Worm (Caenorhabditis elegans): Measurements from ENCODE around the gene ZK673.5.

The ZK673.5 gene

DNA sequence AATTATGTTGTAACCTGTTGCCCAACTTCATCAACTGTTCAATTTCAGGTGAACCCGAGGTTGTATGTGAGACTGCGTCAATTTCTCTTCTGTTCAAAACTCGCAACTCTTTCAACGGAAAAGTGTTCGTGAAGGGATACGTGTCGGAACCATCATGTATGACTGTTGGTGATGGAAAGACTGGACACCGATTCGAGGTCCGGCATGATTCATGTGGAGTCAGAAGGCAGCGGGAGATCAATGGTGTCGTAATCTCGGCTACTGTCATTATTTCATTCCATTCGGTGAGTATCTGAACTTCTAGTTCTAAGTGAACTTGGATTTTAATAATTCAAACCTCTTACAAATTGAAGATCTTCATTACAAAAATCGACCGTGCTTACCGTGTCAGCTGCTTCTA, 23.5 kb upstream of the ZK673.5 start:
- TF ChIP-seq nhr-23 (tag; optimal IDR thresholded peaks at IDR 0.05) (no peak), lsy-12 (tag; optimal IDR thresholded peaks at IDR 0.05) (no peak), lin-39 (tag; optimal IDR thresholded peaks at IDR 0.05) (no peak), nhr-237 (tag; optimal IDR thresholded peaks at IDR 0.05) (no peak), tbx-2 (tag; optimal IDR thresholded peaks at IDR 0.05) (no peak), jun-1 (tag; optimal IDR thresholded peaks at IDR 0.05) (no peak), pha-4 (tag; optimal IDR thresholded peaks at IDR 0.05) (no peak), ztf-11 (tag; optimal IDR thresholded peaks at IDR 0.05) (no peak), R02D3.7 (tag; optimal IDR thresholded peaks at IDR 0.05) (no peak), nhr-11 (tag; optimal IDR thresholded peaks at IDR 0.05) (no peak), hmg-11 (tag; optimal IDR thresholded peaks at IDR 0.05) (no peak), unc-62 (GFP tag; optimal IDR thresholded peaks at IDR 0.05) (no peak), fkh-2 (tag; optimal IDR thresholded peaks at IDR 0.05) (no peak), zag-1 (tag; optimal IDR thresholded peaks at IDR 0.05) (no peak), sea-2 (GFP tag; optimal IDR thresholded peaks at IDR 0.05) (no peak), daf-12 (tag; optimal IDR thresholded peaks at IDR 0.05) (no peak), nhr-67 (tag; optimal IDR thresholded peaks at IDR 0.05) (no peak), ztf-4 (tag; optimal IDR thresholded peaks at IDR 0.05) (no peak)

DNA sequence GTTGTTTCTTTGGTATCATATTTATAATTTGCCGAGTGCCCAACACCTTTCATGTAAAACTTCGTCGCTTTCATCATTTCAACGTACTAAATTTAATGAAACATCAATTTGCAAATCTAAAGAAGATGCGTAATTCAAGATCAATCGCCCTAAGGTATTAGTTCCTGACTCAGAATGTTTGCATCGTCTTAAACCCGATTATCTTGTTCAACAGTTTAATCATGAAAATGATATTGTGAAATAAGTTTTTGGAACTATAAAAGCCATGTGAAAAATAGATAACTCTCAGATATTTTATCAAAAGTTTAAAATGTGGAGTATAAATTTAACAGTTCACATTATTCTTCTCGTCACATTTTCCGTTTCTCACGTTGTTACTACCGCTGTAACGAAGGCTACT, 21.3 kb upstream of the ZK673.5 start, which contains the start of gene E04D5.4:
TSS of gene E04D5.4 (plus strand) at position 301 of the 400 bp plus-strand sequence.
- TF ChIP-seq ztf-11 (tag; optimal IDR thresholded peaks at IDR 0.05): no peak
- TF ChIP-seq ztf-4 (tag; optimal IDR thresholded peaks at IDR 0.05): no peak
- TF ChIP-seq daf-12 (tag; optimal IDR thresholded peaks at IDR 0.05): no peak
- no peak for TF ChIP-seq sea-2 (GFP tag; optimal IDR thresholded peaks at IDR 0.05)
- no peak for TF ChIP-seq lin-15B (tag; optimal IDR thresholded peaks at IDR 0.05)
- TF ChIP-seq ceh-28 (tag; optimal IDR thresholded peaks at IDR 0.05): no peak
- no peak for TF ChIP-seq snpc-4 (tag; optimal IDR thresholded peaks at IDR 0.05)
- TF ChIP-seq unc-39 (tag; optimal IDR thresholded peaks at IDR 0.05): no peak
- no peak for TF ChIP-seq unc-62 (GFP tag; optimal IDR thresholded peaks at IDR 0.05)
- TF ChIP-seq hmg-11 (tag; optimal IDR thresholded peaks at IDR 0.05): no peak
- no peak for TF ChIP-seq nhr-237 (tag; optimal IDR thresholded peaks at IDR 0.05)
- TF ChIP-seq nhr-67 (tag; optimal IDR thresholded peaks at IDR 0.05): no peak
- TF ChIP-seq aly-2 (tag; optimal IDR thresholded peaks at IDR 0.05): no peak
- no peak for TF ChIP-seq ceh-9 (tag; optimal IDR thresholded peaks at IDR 0.05)
- TF ChIP-seq fos-1 (tag; optimal IDR thresholded peaks at IDR 0.05): no peak

DNA sequence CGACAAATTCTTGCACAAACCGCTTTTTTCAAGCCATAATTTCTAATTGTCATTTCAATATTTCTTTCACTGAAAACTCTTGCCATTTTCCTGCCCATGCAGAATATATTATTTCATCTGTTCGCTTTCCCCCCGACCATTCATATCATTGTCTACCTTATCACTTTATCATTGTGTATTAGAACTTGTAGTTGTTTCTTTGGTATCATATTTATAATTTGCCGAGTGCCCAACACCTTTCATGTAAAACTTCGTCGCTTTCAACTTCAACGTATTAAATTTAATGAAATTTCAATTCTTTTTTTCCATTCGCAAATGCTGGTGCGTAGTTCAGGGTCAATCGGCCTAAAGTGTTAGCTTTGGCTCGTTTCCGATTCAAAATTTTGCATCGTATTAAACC, 18.5 kb upstream of the ZK673.5 start, which contains the start of gene ZK673.1:
TSS of gene ZK673.1 (plus strand) at position 301 of the 400 bp plus-strand sequence.
- peak; percentile 2 for TF ChIP-seq elt-2 (tag; optimal IDR thresholded peaks at IDR 0.05)

DNA sequence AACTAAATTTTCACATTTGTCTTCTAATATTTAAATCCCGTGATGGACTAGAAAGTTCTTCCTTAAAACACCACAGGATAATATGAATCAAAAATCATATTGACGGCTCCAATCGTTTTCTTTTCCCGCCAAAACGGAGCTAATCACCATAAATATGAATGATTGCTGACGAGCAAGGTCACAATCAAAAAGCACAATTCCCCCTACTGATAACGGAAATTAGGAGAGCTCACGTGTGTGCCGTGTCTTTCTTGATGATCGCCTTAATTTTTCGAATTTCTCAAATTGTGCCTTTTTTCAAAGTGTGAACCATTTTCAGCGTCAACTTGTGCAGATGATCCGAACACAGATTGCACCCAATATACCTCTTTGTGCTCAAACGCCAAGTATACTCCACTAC, 17.4 kb upstream of the ZK673.5 start:
- no peak for TF ChIP-seq eor-1 (tag; optimal IDR thresholded peaks at IDR 0.05)
- TF ChIP-seq ama-1 (optimal IDR thresholded peaks at IDR 0.05): no peak
- TF ChIP-seq lsy-12 (tag; optimal IDR thresholded peaks at IDR 0.05): no peak
- TF ChIP-seq pqm-1 (tag; optimal IDR thresholded peaks at IDR 0.05): peak; percentile 72
- TF ChIP-seq unc-62 (GFP tag; optimal IDR thresholded peaks at IDR 0.05): no peak
- no peak for TF ChIP-seq pha-4 (tag; optimal IDR thresholded peaks at IDR 0.05)
- TF ChIP-seq elt-2 (tag; optimal IDR thresholded peaks at IDR 0.05): peak; percentile 83

DNA sequence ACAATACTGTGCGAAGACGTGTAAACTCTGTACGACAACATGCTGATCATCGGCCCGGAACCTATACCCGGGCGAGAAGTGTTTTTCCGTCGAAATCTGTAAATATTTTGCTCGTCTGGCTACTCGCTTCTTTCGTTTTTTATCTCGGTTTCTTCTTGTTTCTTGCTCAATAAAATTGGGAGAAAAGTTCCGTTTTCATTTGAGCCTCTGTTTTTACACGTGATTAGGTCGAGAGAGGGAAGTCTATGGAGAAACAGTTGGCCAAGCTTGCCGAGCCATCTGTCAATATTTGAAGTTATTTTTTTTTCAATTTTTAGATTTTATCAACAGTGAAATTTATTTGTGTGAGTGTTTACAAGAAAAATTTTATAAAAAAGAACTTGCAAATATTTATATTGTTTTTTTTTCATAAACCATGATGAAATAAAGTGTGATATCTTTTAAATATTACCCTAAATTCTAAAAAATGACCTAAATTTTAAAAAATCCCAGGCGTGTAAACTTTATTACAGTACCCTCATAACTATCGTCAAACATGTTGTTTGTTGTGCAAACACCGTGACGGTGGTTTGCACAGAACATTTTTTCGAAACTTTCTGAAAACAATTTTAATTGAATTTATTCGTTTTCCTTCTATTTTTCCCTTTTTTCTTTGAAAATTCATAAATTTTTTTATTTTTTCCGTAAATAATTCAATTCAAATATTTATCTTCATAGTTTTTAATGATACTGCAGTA, 16.2 kb upstream of the ZK673.5 start:
- TF ChIP-seq nfya-1 (tag; optimal IDR thresholded peaks at IDR 0.05; ENCODE audit: insufficient read depth) (no peak), elt-1 (tag; optimal IDR thresholded peaks at IDR 0.05) (no peak), aly-2 (tag; optimal IDR thresholded peaks at IDR 0.05) (no peak), nhr-76 (tag; optimal IDR thresholded peaks at IDR 0.05) (no peak), ama-1 (optimal IDR thresholded peaks at IDR 0.05) (no peak), elt-3 (tag; optimal IDR thresholded peaks at IDR 0.05) (no peak), tbx-2 (tag; optimal IDR thresholded peaks at IDR 0.05) (no peak), egl-5 (tag; optimal IDR thresholded peaks at IDR 0.05) (peak; percentile 14), unc-39 (tag; optimal IDR thresholded peaks at IDR 0.05) (no peak), lin-15B (tag; optimal IDR thresholded peaks at IDR 0.05) (peak; percentile 1), mdl-1 (tag; optimal IDR thresholded peaks at IDR 0.05) (no peak), nhr-237 (tag; optimal IDR thresholded peaks at IDR 0.05) (no peak), skn-1 (tag; optimal IDR thresholded peaks at IDR 0.05) (no peak), fkh-2 (tag; optimal IDR thresholded peaks at IDR 0.05) (no peak), ceh-28 (tag; optimal IDR thresholded peaks at IDR 0.05) (no peak), lin-39 (tag; optimal IDR thresholded peaks at IDR 0.05) (no peak), ztf-11 (tag; optimal IDR thresholded peaks at IDR 0.05) (no peak), lsy-12 (tag; optimal IDR thresholded peaks at IDR 0.05) (no peak), snpc-4 (tag; optimal IDR thresholded peaks at IDR 0.05) (no peak), elt-2 (tag; optimal IDR thresholded peaks at IDR 0.05) (no peak), pha-4 (tag; optimal IDR thresholded peaks at IDR 0.05) (peak; percentile 83), nhr-77 (tag; optimal IDR thresholded peaks at IDR 0.05) (no peak)

All from whole organism, L3 larva.